Fruit fly (Drosophila melanogaster) whole organism, prepupa: ENCODE results near the gene RNF220.

Source experiments
- CG10631 ChIP-seq: fragments of 200-800 bp; sonication (Bioruptor generic); optimal IDR thresholded peaks from 2 replicates; lab custom pipeline; 2016; ENCODE audit warnings: missing biosample characterization, missing genetic modification characterization
- CG15336 ChIP-seq: fragments of 200-800 bp; sonication (Bioruptor generic); IDR thresholded peaks from 2 replicates; pipeline ENCODE4 v1.3.6; 2022; ENCODE audit warnings: missing biosample characterization, missing genetic modification characterization
- CG3919 ChIP-seq: fragments of 200-800 bp; sonication (Bioruptor generic); optimal IDR thresholded peaks from 3 replicates; lab custom pipeline; 2016; ENCODE audit warnings: missing biosample characterization, missing genetic modification characterization
- CG6854 ChIP-seq: fragments of 200-800 bp; sonication (Bioruptor generic); optimal IDR thresholded peaks from 2 replicates; lab custom pipeline; 2017; ENCODE audit warnings: missing biosample characterization, mild to moderate bottlenecking, missing genetic modification characterization
- CG7368 ChIP-seq: fragments of 200-800 bp; sonication (Bioruptor generic); optimal IDR thresholded peaks from 3 replicates; lab custom pipeline; 2016; ENCODE audit warnings: missing biosample characterization, missing genetic modification characterization
- CG8119 ChIP-seq: fragments of 200-800 bp; sonication (Bioruptor generic); IDR thresholded peaks from 3 replicates; pipeline ENCODE4 v1.3.6; 2022; ENCODE audit warnings: missing biosample characterization, missing genetic modification characterization
- Eip78C ChIP-seq: fragments of 200-800 bp; sonication (Bioruptor generic); peaks from one replicate; lab custom pipeline; 2016; ENCODE audit warnings: missing biosample characterization, missing genetic modification characterization
- Gug ChIP-seq: fragments of 200-800 bp; sonication (Bioruptor generic); IDR thresholded peaks from 2 replicates; pipeline ENCODE4 v1.3.6; 2022; ENCODE audit warnings: missing biosample characterization, missing genetic modification characterization
- OdsH ChIP-seq: fragments of 200-800 bp; sonication (Bioruptor generic); optimal IDR thresholded peaks from 3 replicates; lab custom pipeline; 2016; ENCODE audit warnings: missing biosample characterization, missing genetic modification characterization

- no peak for TF ChIP-seq OdsH (GFP tag; lab: Kevin White, UChicago)
- no peak for TF ChIP-seq CG10631 (GFP tag; lab: Kevin White, UChicago)
- peak; percentile 54 for TF ChIP-seq Eip78C (GFP tag; lab: Kevin White, UChicago)
- no peak for TF ChIP-seq CG8119 (GFP tag; lab: Robert Waterston, UW)
- no peak for TF ChIP-seq CG6854
- no peak for TF ChIP-seq CG15336
- no peak for TF ChIP-seq CG7368 (GFP tag; lab: Kevin White, UChicago)
- TF ChIP-seq CG3919 (GFP tag; lab: Kevin White, UChicago) = no peak
- no peak for TF ChIP-seq Gug (GFP tag; lab: Robert Waterston, UW)
Measured at dm6 chr3R:22675447-22675846, 50.8 kb downstream of the RNF220 start.
